Worm (Caenorhabditis elegans) whole organism, mixed stage, embryonic: ENCODE measurements around the gene srb-17.

Source experiments
- blmp-1 ChIP-seq: fragments of 150-350 bp; optimal IDR thresholded peaks from 2 replicates; lab custom pipeline; 2014; ENCODE audit warnings: missing biosample characterization, missing genetic modification characterization
- elt-3 ChIP-seq: fragments of 150-350 bp; optimal IDR thresholded peaks from 2 replicates; lab custom pipeline; 2014; ENCODE audit warnings: missing biosample characterization, missing genetic modification characterization
- lin-13 ChIP-seq: fragments of 150-350 bp; optimal IDR thresholded peaks from 2 replicates; lab custom pipeline; 2014; ENCODE audit warnings: missing biosample characterization, missing genetic modification characterization
- nhr-237 ChIP-seq: fragments of 150-350 bp; optimal IDR thresholded peaks from 2 replicates; lab custom pipeline; 2014; ENCODE audit warnings: missing biosample characterization, missing genetic modification characterization
- snpc-4 ChIP-seq: fragments of 150-350 bp; optimal IDR thresholded peaks from 2 replicates; lab custom pipeline; 2014; ENCODE audit warnings: missing biosample characterization, missing genetic modification characterization

DNA sequence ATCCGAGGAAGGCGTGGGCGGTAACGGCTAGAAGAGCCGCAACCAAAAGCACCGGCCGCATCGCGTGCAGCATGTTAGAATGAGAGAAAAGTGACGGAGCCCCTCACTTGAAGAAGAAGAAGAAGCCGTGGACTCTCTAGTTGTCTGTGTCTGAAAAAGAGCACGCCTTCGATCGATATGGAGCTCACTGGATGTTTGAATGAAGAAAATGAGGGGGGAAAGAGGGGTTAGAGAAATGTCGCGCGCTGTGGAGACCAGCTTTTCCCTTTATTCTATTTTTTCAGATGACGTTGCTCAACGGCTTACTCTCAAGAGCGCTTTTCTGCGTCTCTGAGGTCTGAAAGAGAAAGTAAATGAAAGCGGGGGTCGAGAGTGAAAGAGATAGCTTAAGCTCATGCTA is 24.7 kb upstream of the srb-17 start, which contains the start of gene egl-21:
- no peak for TF ChIP-seq nhr-237 (tag; lab: Kevin White, UChicago)
- TF ChIP-seq elt-3, result no peak
- TF ChIP-seq lin-13, result no peak
- TF ChIP-seq blmp-1 (tag; lab: Kevin White, UChicago), result no peak
- no peak for TF ChIP-seq snpc-4 (tag; lab: Kevin White, UChicago)
